Fruit fly (Drosophila melanogaster): ENCODE results near the gene Cyp309a2.

Gene Cyp309a2

dm6 chr2L:2577361-2577737, 4.5 kb upstream of the Cyp309a2 start, which contains the start of gene Elba2:
Gene Elba2 (plus strand): TSS chr2L:2577687.
- TF ChIP-seq psq (GFP tag; optimal IDR thresholded peaks at IDR 0.05), result no peak
- no peak for TF ChIP-seq Myc (optimal IDR thresholded peaks at IDR 0.05)
- no peak for TF ChIP-seq CG9705 (GFP tag; optimal IDR thresholded peaks at IDR 0.05)

- TF ChIP-seq Rel (GFP tag; optimal IDR thresholded peaks at IDR 0.05), result no peak
- TF ChIP-seq Rel (tag; optimal IDR thresholded peaks at IDR 0.05), result no peak
- peak; percentile 8 for TF ChIP-seq HLH106 (tag; optimal IDR thresholded peaks at IDR 0.05)
Observed at dm6 chr2L:2576565-2577360, 3.9 kb upstream of the Cyp309a2 start, which contains the start of gene insv. Gene insv (minus strand): TSS chr2L:2576997.

dm6 chr2L:2574717-2575273, 2.0 kb upstream of the Cyp309a2 start, which contains the start of the genes Rad1 and Sws1:
Gene Rad1 (minus strand): TSS chr2L:2575052.
Gene Sws1 (minus strand): TSS chr2L:2575052.
- TF ChIP-seq Dif (GFP tag; optimal IDR thresholded peaks at IDR 0.05; ENCODE audit: partially characterized antibody) (no peak), h (GFP tag; optimal IDR thresholded peaks at IDR 0.05) (no peak), N (GFP tag; optimal IDR thresholded peaks at IDR 0.05) (no peak), Rel (GFP tag; optimal IDR thresholded peaks at IDR 0.05) (no peak), Rel (tag; optimal IDR thresholded peaks at IDR 0.05) (peak; percentile 16)

- TF ChIP-seq Rel (GFP tag; optimal IDR thresholded peaks at IDR 0.05) (no peak), Rel (tag; optimal IDR thresholded peaks at IDR 0.05) (peak; percentile 94), pan (optimal IDR thresholded peaks at IDR 0.05) (no peak), Vsx2 (GFP tag; optimal IDR thresholded peaks at IDR 0.05; ENCODE audit: partially characterized antibody) (peak; percentile 54), dmrt93B (GFP tag; optimal IDR thresholded peaks at IDR 0.05) (no peak), foxo (GFP tag; optimal IDR thresholded peaks at IDR 0.05) (no peak), rgr (GFP tag; optimal IDR thresholded peaks at IDR 0.05) (no peak), Abd-B (GFP tag; optimal IDR thresholded peaks at IDR 0.05) (no peak), CrebA (GFP tag; optimal IDR thresholded peaks at IDR 0.05; ENCODE audit: borderline replicate concordance) (no peak)
Observed at dm6 chr2L:2564758-2565157, 8.1 kb downstream of the Cyp309a2 start, which contains the start of gene Cyp309a1. Gene Cyp309a1 (minus strand): TSS chr2L:2564830.

- TF ChIP-seq woc (GFP tag; optimal IDR thresholded peaks at IDR 0.05) (no peak), rgr (GFP tag; optimal IDR thresholded peaks at IDR 0.05) (no peak), dmrt93B (GFP tag; optimal IDR thresholded peaks at IDR 0.05) (no peak), CrebA (GFP tag; optimal IDR thresholded peaks at IDR 0.05; ENCODE audit: borderline replicate concordance) (no peak), tai (GFP tag; optimal IDR thresholded peaks at IDR 0.05) (no peak), GATAd (GFP tag; optimal IDR thresholded peaks at IDR 0.05) (no peak), fru (GFP tag; optimal IDR thresholded peaks at IDR 0.05) (no peak), N (GFP tag; optimal IDR thresholded peaks at IDR 0.05) (no peak), Abd-B (GFP tag; optimal IDR thresholded peaks at IDR 0.05) (no peak), dsf (GFP tag; optimal IDR thresholded peaks at IDR 0.05; ENCODE audit: borderline replicate concordance) (no peak)
Observed at dm6 chr2L:2552725-2553124, 20.1 kb downstream of the Cyp309a2 start, which contains the start of gene CG3515. Gene CG3515 (minus strand): TSS chr2L:2552825.

DNA sequence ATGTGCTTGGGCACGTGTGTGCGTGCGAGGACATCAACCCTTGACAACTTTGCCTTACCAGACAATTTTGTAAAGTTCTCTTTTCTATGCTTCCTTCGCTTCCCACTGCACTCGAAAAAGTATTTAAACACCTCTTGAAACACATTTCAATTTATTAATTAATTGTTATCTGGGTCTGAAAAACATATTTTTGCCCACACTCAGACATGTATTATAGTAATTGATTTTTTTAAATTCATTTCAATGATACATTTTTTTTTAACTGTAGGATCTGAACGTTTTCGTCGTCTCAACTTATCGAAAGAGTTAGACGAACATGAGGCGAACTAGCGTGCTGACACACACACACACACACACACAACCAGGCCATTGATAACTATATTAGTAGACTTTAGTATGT, 30.3 kb downstream of the Cyp309a2 start:
- no peak for TF ChIP-seq dsf (GFP tag; optimal IDR thresholded peaks at IDR 0.05; ENCODE audit: borderline replicate concordance)
- TF ChIP-seq jim (GFP tag; optimal IDR thresholded peaks at IDR 0.05), result no peak
- no peak for TF ChIP-seq Myc (optimal IDR thresholded peaks at IDR 0.05)
- TF ChIP-seq sv (GFP tag; optimal IDR thresholded peaks at IDR 0.05), result no peak
- no peak for TF ChIP-seq h (GFP tag; optimal IDR thresholded peaks at IDR 0.05)
- no peak for TF ChIP-seq CG32264 (GFP tag; optimal IDR thresholded peaks at IDR 0.05)
- no peak for TF ChIP-seq dl (GFP tag; optimal IDR thresholded peaks at IDR 0.05; ENCODE audit: insufficient read depth in 1 of 2, partially characterized antibody in 2 of 2)
- TF ChIP-seq N (GFP tag; optimal IDR thresholded peaks at IDR 0.05), result no peak
- no peak for TF ChIP-seq usp (GFP tag; optimal IDR thresholded peaks at IDR 0.05)
- TF ChIP-seq Abd-B (GFP tag; optimal IDR thresholded peaks at IDR 0.05), result no peak
- TF ChIP-seq foxo (GFP tag; optimal IDR thresholded peaks at IDR 0.05), result no peak
- no peak for TF ChIP-seq OdsH (GFP tag; optimal IDR thresholded peaks at IDR 0.05)
- TF ChIP-seq Hr78 (GFP tag; optimal IDR thresholded peaks at IDR 0.05), result no peak
- TF ChIP-seq woc (GFP tag; optimal IDR thresholded peaks at IDR 0.05), result no peak
